Fruit fly (Drosophila melanogaster) whole organism, adult: ENCODE data around the gene Rtel1.
A peak's percentile ranks its signal among the peaks of the same experiment; 100 is the strongest.

ENCODE experiments used
- CG11617 ChIP-seq: fragments of 200-800 bp; sonication (Bioruptor generic); optimal IDR thresholded peaks from 2 replicates; lab custom pipeline; 2017; ENCODE audit warnings: mild to moderate bottlenecking, missing biosample characterization, missing genetic modification reagents, missing genetic modification characterization
- CG12768 ChIP-seq: fragments of 200-800 bp; sonication (Bioruptor generic); optimal IDR thresholded peaks from 2 replicates; lab custom pipeline; 2017; ENCODE audit warnings: missing biosample characterization, missing genetic modification characterization, mild to moderate bottlenecking, moderate library complexity, missing genetic modification reagents
- CG14711 ChIP-seq: fragments of 200-800 bp; sonication (Bioruptor generic); optimal IDR thresholded peaks from 2 replicates; lab custom pipeline; 2018; ENCODE audit warnings: missing biosample characterization, mild to moderate bottlenecking, missing genetic modification characterization, moderate library complexity
- CG1620 ChIP-seq: fragments of 200-800 bp; sonication (Bioruptor generic); optimal IDR thresholded peaks from 2 replicates; lab custom pipeline; 2016; ENCODE audit warnings: missing biosample characterization, missing genetic modification characterization
- CG33017 ChIP-seq: fragments of 200-800 bp; sonication (Bioruptor generic); optimal IDR thresholded peaks from 2 replicates; lab custom pipeline; 2018; ENCODE audit warnings: missing biosample characterization, mild to moderate bottlenecking, missing genetic modification characterization, moderate library complexity
- CG5204 ChIP-seq: fragments of 200-800 bp; sonication (Bioruptor generic); optimal IDR thresholded peaks from 2 replicates; lab custom pipeline; 2016; ENCODE audit warnings: missing biosample characterization, missing genetic modification characterization
- CG7045 ChIP-seq: fragments of 200-800 bp; sonication (Bioruptor generic); optimal IDR thresholded peaks from 2 replicates; lab custom pipeline; 2017; ENCODE audit warnings: missing biosample characterization, mild to moderate bottlenecking, missing genetic modification characterization
- CG7101 ChIP-seq: fragments of 200-800 bp; sonication (Bioruptor generic); optimal IDR thresholded peaks from 2 replicates; lab custom pipeline; 2018; ENCODE audit warnings: missing biosample characterization, mild to moderate bottlenecking, missing genetic modification characterization, moderate library complexity
- Clk ChIP-seq: fragments of 200-800 bp; sonication (Bioruptor generic); optimal IDR thresholded peaks from 2 replicates; lab custom pipeline; 2017; ENCODE audit warnings: missing biosample characterization, missing genetic modification characterization
- Crg-1 ChIP-seq: fragments of 200-800 bp; sonication (Bioruptor generic); optimal IDR thresholded peaks from 2 replicates; lab custom pipeline; 2016; ENCODE audit warnings: missing biosample characterization, missing genetic modification characterization
- Hr96 ChIP-seq: fragments of 200-800 bp; sonication (Bioruptor generic); optimal IDR thresholded peaks from 2 replicates; lab custom pipeline; 2016; ENCODE audit warnings: missing biosample characterization, missing genetic modification characterization
- Mnt ChIP-seq: fragments of 200-800 bp; sonication (Bioruptor generic); optimal IDR thresholded peaks from 2 replicates; lab custom pipeline; 2016; ENCODE audit warnings: missing biosample characterization, mild to moderate bottlenecking, missing genetic modification characterization
- bab1 ChIP-seq: fragments of 200-800 bp; sonication (Bioruptor generic); optimal IDR thresholded peaks from 3 replicates; lab custom pipeline; 2019; ENCODE audit warnings: missing biosample characterization, mild to moderate bottlenecking, missing genetic modification characterization, moderate library complexity
- cic ChIP-seq: fragments of 200-800 bp; sonication (Bioruptor generic); optimal IDR thresholded peaks from 2 replicates; lab custom pipeline; 2017; ENCODE audit warnings: missing biosample characterization, mild to moderate bottlenecking, missing genetic modification characterization, moderate library complexity
- cnc ChIP-seq, 2 experiments: fragments of >200 bp; optimal IDR thresholded peaks; 2 replicates each; lab custom pipeline; 2017
- kay ChIP-seq: fragments of 200-800 bp; sonication (Bioruptor generic); peaks from one replicate; lab custom pipeline; 2016; ENCODE audit warnings: missing biosample characterization, missing genetic modification characterization, borderline replicate concordance
- ovo ChIP-seq: fragments of 200-800 bp; sonication (Bioruptor generic); optimal IDR thresholded peaks from 2 replicates; lab custom pipeline; 2016; ENCODE audit warnings: missing biosample characterization, missing genetic modification characterization
- pad ChIP-seq: fragments of 200-800 bp; sonication (Bioruptor generic); optimal IDR thresholded peaks from 3 replicates; lab custom pipeline; 2017; ENCODE audit warnings: missing biosample characterization, missing genetic modification characterization, mild to moderate bottlenecking, moderate library complexity, missing genetic modification reagents
- tj ChIP-seq: fragments of 200-800 bp; sonication (Bioruptor generic); optimal IDR thresholded peaks from 3 replicates; lab custom pipeline; 2017; ENCODE audit warnings: missing biosample characterization, mild to moderate bottlenecking, missing genetic modification characterization, moderate library complexity
- toe ChIP-seq: fragments of 200-800 bp; sonication (Bioruptor generic); optimal IDR thresholded peaks from 2 replicates; lab custom pipeline; 2016; ENCODE audit warnings: missing biosample characterization, missing genetic modification characterization

The Rtel1 gene

DNA sequence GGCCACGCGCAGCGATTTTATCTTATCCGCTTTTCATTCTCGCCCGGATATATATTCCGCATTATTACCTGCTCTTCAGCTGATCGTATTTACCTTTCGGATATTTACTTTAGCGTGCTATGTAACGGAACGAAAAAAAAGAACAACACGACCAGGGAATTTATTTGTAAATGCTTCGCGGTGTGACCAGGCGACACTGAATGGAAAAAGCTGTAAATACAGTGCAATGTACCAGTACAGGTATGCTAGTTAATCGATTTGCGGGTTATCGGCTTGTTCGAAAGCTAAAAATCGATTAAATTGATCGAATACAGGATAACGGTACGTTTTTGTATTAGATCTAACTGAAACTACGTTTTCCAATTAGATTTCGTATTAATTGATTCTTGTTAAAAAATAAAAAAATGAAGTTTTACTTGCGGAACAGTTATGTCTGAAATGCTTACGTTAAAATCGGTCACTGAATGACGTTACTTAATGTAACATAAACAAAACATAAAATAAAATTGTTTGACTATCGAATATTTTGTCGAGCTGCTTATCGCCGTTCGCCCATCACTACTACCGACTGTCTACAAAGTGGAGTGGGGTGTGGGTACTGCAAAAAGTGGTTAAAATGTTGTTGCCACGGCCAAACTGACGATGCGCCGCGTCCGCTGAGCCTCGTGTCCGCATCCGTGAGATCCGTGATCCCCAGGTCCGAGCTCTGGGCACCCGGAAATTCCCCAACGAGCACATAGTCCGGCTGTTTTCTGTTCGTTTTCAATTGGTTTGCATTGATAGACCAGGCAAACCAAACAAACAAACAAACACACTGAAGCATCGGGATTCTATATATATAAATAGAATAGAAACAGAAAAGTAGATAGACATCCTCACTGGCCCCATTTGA lies 16.7 kb downstream of the Rtel1 start, which contains the start of the genes MAPk-Ak2 and CG42699:
Gene MAPk-Ak2 (minus strand): TSS at position 203 of the 892 bp plus-strand sequence.
Gene CG42699 (plus strand): TSS at position 553 of the 892 bp plus-strand sequence.
- TF ChIP-seq pad (GFP tag; lab: Kevin White, UChicago) (peak; percentile 77), CG7045 (GFP tag; lab: Kevin White, UChicago) (peak; percentile 59), cnc (optimal IDR thresholded peaks at IDR 0.05; lab: Kevin White, UChicago) (no peak), CG11617 (GFP tag; lab: Kevin White, UChicago) (peak; percentile 90), kay (peak; percentile 85), Clk (GFP tag; lab: Kevin White, UChicago) (peak; percentile 28), Crg-1 (GFP tag; lab: Kevin White, UChicago) (peak; percentile 97), CG1620 (GFP tag; lab: Kevin White, UChicago) (peak; percentile 95), CG12768 (peak; percentile 86), tj (GFP tag; lab: Kevin White, UChicago) (peak; percentile 59), CG7101 (tag; lab: Kevin White, UChicago) (peak; percentile 90), toe (peak; percentile 52), CG33017 (tag; lab: Kevin White, UChicago) (peak; percentile 56), ovo (peak; percentile 98), bab1 (GFP tag; lab: Kevin White, UChicago) (peak; percentile 63), cic (GFP tag; lab: Kevin White, UChicago) (peak; percentile 89), CG14711 (peak; percentile 70), Hr96 (no peak), Mnt (peak; percentile 94), CG5204 (GFP tag; lab: Kevin White, UChicago) (no peak)

DNA sequence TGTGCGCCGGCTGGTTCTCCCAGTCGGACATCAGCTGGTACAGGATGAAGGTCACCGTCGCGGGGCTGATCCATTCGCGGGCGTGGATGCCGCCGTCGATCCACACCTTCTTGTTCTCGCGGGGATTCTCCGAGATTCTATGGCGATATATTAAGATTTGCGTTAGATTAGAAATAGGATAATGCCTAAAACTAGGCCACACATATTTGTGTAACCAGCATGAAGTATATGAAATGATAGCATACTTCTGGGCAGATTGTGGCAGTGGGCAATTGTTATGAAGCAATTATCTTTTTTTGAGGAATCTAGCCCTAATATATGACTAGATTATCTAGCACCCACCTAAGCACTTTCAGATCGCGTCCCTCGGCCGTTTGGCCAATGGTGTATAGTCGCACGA lies 19.2 kb downstream of the Rtel1 start:
- no peak for TF ChIP-seq CG7045 (GFP tag; lab: Kevin White, UChicago)

DNA sequence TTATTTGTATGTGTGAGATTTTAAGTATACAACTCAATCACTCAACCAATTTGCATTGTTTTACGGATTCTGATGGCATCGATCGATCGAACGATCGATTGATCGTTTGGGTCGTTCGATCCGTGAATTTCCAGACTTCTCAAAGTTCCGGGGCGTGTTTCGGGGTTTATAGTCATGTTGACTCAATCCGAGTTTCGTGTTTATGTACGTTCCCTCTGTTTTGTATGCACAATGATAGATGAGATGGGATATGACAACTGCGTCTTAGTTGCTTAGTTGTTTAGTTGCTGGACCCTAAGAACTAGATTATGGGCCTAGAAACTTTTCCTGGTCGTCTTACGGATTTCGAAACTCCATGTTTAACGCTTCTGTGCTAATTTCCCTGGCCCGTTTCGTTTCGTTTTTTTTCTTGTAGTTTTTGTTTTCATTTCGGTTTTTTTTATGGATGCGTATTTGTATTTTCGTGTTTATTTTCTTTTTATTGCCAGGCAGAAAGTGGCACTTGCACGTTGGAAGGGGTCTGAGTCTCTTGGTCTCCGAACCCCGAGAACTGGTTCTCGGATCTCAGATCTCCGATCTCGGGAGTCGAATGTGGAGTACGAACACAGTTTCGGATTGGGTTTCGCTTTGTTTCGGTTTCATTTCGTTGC lies 21.2 kb downstream of the Rtel1 start:
- no peak for TF ChIP-seq tj (GFP tag; lab: Kevin White, UChicago)
- TF ChIP-seq CG7045 (GFP tag; lab: Kevin White, UChicago), result no peak
- no peak for TF ChIP-seq cnc (optimal IDR thresholded peaks at IDR 0.05; lab: Kevin White, UChicago)
- TF ChIP-seq CG12768, result no peak
- TF ChIP-seq bab1 (GFP tag; lab: Kevin White, UChicago), result no peak
- TF ChIP-seq Clk (GFP tag; lab: Kevin White, UChicago), result no peak
- TF ChIP-seq Hr96, result no peak
- TF ChIP-seq CG5204 (GFP tag; lab: Kevin White, UChicago), result no peak
- no peak for TF ChIP-seq kay
- no peak for TF ChIP-seq toe

DNA sequence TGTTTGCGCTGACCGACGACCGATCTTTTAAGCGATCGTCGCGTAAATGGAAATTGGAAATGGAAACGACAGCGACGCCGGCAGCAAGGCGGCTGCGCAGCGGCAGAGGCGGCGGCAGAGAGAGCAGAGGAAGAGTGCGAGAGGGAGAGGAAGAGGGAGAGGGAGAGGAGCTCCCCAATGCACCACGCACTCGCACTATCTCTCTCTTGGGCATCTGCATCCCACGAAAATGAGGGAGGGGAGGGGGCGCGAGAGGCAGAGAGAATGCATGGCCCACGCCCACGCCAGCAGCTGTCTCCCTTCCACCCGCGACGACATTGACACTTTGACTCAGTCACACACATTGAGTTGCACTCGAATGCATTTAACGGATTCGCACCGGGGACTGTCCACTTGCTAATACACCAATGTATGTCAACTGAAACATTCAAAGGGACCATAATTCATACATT lies 23.2 kb downstream of the Rtel1 start, which contains the start of gene CG3097:
Gene CG3097 (minus strand): TSS at position 51 of the 452 bp plus-strand sequence.
- no peak for TF ChIP-seq CG33017 (tag; lab: Kevin White, UChicago)
- no peak for TF ChIP-seq tj (GFP tag; lab: Kevin White, UChicago)
- peak; percentile 81 for TF ChIP-seq pad (GFP tag; lab: Kevin White, UChicago)
- TF ChIP-seq Crg-1 (GFP tag; lab: Kevin White, UChicago), result no peak

DNA sequence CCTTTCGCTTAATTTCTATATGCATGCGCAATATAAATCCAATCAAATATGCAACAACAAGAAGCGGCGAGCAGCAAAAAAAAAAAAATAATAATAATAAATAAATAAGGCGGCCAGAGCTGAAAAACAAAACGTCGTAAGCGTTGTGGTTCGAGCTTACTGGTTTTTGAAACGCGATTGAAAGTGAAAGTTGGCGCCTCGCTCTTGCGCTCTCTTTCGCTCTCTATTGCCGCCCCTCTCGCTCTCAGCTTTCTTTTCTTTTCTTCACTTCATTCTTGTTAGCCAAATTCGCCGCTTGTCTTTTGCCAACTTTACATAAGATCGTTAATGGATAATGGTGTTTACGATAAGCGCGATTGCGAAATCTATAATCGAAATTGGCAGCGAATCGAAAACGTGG lies 24.9 kb downstream of the Rtel1 start:
- no peak for TF ChIP-seq kay
- TF ChIP-seq Hr96, result no peak
- no peak for TF ChIP-seq CG33017 (tag; lab: Kevin White, UChicago)
- no peak for TF ChIP-seq pad (GFP tag; lab: Kevin White, UChicago)
- TF ChIP-seq CG14711, result no peak
- no peak for TF ChIP-seq bab1 (GFP tag; lab: Kevin White, UChicago)
- no peak for TF ChIP-seq cic (GFP tag; lab: Kevin White, UChicago)
- TF ChIP-seq CG5204 (GFP tag; lab: Kevin White, UChicago), result no peak
- TF ChIP-seq tj (GFP tag; lab: Kevin White, UChicago), result no peak
- no peak for TF ChIP-seq Clk (GFP tag; lab: Kevin White, UChicago)
- no peak for TF ChIP-seq cnc (optimal IDR thresholded peaks at IDR 0.05; lab: Kevin White, UChicago)
- no peak for TF ChIP-seq ovo
- TF ChIP-seq CG1620 (GFP tag; lab: Kevin White, UChicago), result no peak
- no peak for TF ChIP-seq CG11617 (GFP tag; lab: Kevin White, UChicago)
- TF ChIP-seq Mnt, result no peak
- TF ChIP-seq Crg-1 (GFP tag; lab: Kevin White, UChicago), result no peak
- no peak for TF ChIP-seq CG12768
- TF ChIP-seq CG7101 (tag; lab: Kevin White, UChicago), result no peak

DNA sequence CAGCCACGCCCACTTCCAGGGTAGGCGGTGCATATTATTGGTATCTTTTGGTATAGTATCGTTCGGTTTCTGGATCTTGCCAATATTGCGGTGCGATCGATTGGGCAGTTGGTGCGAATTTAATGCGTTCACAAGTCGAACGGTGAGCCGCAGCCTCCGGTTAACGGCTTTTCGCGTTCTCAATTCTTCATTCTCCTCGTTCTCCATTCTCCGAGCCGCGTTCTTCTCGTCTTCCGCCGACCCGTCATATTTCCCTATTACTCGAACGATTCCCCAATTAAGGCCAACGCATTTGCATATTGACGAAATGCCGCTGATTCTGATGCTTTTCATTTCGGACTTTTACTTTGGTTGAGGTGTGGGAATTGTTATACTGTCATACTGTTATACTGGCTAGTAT lies 29.0 kb downstream of the Rtel1 start, which contains the start of gene CG42264:
Gene CG42264 (minus strand): TSS at position 101 of the 400 bp plus-strand sequence.
- TF ChIP-seq CG33017 (tag; lab: Kevin White, UChicago) (no peak), CG7101 (tag; lab: Kevin White, UChicago) (no peak)
